Worm (Caenorhabditis elegans) whole organism, L4 larva: ENCODE results near the gene C55A6.1.

Experiments used
- egl-27 ChIP-seq: sonication (generic microtip); optimal IDR thresholded peaks from 3 replicates; lab custom pipeline; 2017; ENCODE audit warnings: missing biosample characterization, missing genetic modification reagents, missing genetic modification characterization
- gei-8 ChIP-seq: fragments of 200-800 bp; sonication (Bioruptor generic); optimal IDR thresholded peaks from 2 replicates; lab custom pipeline; 2018; ENCODE audit warnings: mild to moderate bottlenecking, missing genetic modification characterization, missing compliant biosample characterization
- hlh-11 ChIP-seq: fragments of 200-800 bp; sonication (Bioruptor generic); optimal IDR thresholded peaks from 2 replicates; lab custom pipeline; 2018; ENCODE audit warnings: mild to moderate bottlenecking, missing genetic modification characterization, missing compliant biosample characterization
- lsy-2 ChIP-seq, 2 experiments: fragments of 150-350 bp in 1 of 2; sonication (generic microtip) in 1 of 2; optimal IDR thresholded peaks; 2 replicates each; lab custom pipeline; 2014 to 2017; ENCODE audit warnings: missing biosample characterization in 2 of 2, missing genetic modification characterization in 2 of 2
- nhr-77 ChIP-seq: fragments of 150-350 bp; optimal IDR thresholded peaks from 2 replicates; lab custom pipeline; 2014; ENCODE audit warnings: missing biosample characterization, missing genetic modification characterization
- zag-1 ChIP-seq: fragments of 150-350 bp; optimal IDR thresholded peaks from 2 replicates; lab custom pipeline; 2014; ENCODE audit warnings: missing biosample characterization, missing genetic modification characterization

- no peak for TF ChIP-seq zag-1 (tag; lab: Kevin White, UChicago)
- TF ChIP-seq lsy-2 (tag; optimal IDR thresholded peaks at IDR 0.05; lab: Kevin White, UChicago), result no peak
- TF ChIP-seq gei-8 (GFP tag; lab: Kevin White, UChicago), result no peak
- no peak for TF ChIP-seq hlh-11 (tag; lab: Kevin White, UChicago)
- no peak for TF ChIP-seq nhr-77
- TF ChIP-seq egl-27, result no peak
Observed at ce11 chrV:11525338-11525737, 20.6 kb upstream of the C55A6.1 start.
